Fruit fly (Drosophila melanogaster) whole organism, embryonic: ENCODE results near the gene CG6441.
A peak's percentile ranks its signal among the peaks of the same experiment; 100 is the strongest.

Source experiments
- Blimp-1 ChIP-seq: fragments of 200-800 bp; sonication (Bioruptor generic); optimal IDR thresholded peaks from 3 replicates; lab custom pipeline; 2018; ENCODE audit warnings: missing biosample characterization, missing genetic modification characterization, mild to moderate bottlenecking, moderate library complexity, missing genetic modification reagents
- C15 ChIP-seq: fragments of 200-800 bp; sonication (Bioruptor generic); IDR thresholded peaks from 3 replicates; pipeline ENCODE4 v1.3.6; 2022; ENCODE audit warnings: missing biosample characterization, missing genetic modification characterization
- CG10274 ChIP-seq: fragments of 200-800 bp; sonication (Bioruptor generic); optimal IDR thresholded peaks from 3 replicates; lab custom pipeline; 2017; ENCODE audit warnings: missing biosample characterization, mild to moderate bottlenecking, missing genetic modification characterization
- CG10979 ChIP-seq: fragments of 200-800 bp; sonication (Bioruptor generic); optimal IDR thresholded peaks from 2 replicates; lab custom pipeline; 2018; ENCODE audit warnings: missing biosample characterization, mild to moderate bottlenecking, missing genetic modification characterization, moderate library complexity
- CG1233 ChIP-seq: fragments of 200-800 bp; sonication (Bioruptor generic); optimal IDR thresholded peaks from 4 replicates; lab custom pipeline; 2018; ENCODE audit warnings: missing biosample characterization, mild to moderate bottlenecking, missing genetic modification characterization
- CG12659 ChIP-seq: fragments of 200-800 bp; sonication (Bioruptor generic); optimal IDR thresholded peaks from 3 replicates; lab custom pipeline; 2017; ENCODE audit warnings: mild to moderate bottlenecking, missing biosample characterization, missing genetic modification reagents, missing genetic modification characterization
- CG13624 ChIP-seq: fragments of 200-800 bp; sonication (Bioruptor generic); optimal IDR thresholded peaks from 2 replicates; lab custom pipeline; 2016; ENCODE audit warnings: missing biosample characterization, missing genetic modification characterization
- CG15269 ChIP-seq: fragments of 200-800 bp; sonication (Bioruptor generic); optimal IDR thresholded peaks from 2 replicates; lab custom pipeline; 2018; ENCODE audit warnings: missing biosample characterization, mild to moderate bottlenecking, missing genetic modification characterization, moderate library complexity
- CG1529 ChIP-seq: fragments of 200-800 bp; sonication (Bioruptor generic); optimal IDR thresholded peaks from 3 replicates; lab custom pipeline; 2018; ENCODE audit warnings: missing biosample characterization, missing genetic modification characterization
- CG1792 ChIP-seq: fragments of 200-800 bp; sonication (Bioruptor generic); optimal IDR thresholded peaks from 2 replicates; lab custom pipeline; 2016; ENCODE audit warnings: missing biosample characterization, missing genetic modification characterization
- CG2678 ChIP-seq: fragments of 200-800 bp; sonication (Bioruptor generic); optimal IDR thresholded peaks from 3 replicates; lab custom pipeline; 2019; ENCODE audit warnings: missing biosample characterization, mild to moderate bottlenecking, missing genetic modification characterization, moderate library complexity
- CG30020 ChIP-seq: fragments of 200-800 bp; optimal IDR thresholded peaks from 2 replicates; lab custom pipeline; 2019; ENCODE audit warnings: missing biosample characterization, mild to moderate bottlenecking, missing genetic modification characterization, moderate library complexity
- CG3065 ChIP-seq: fragments of 200-800 bp; sonication (Bioruptor generic); optimal IDR thresholded peaks from 2 replicates; lab custom pipeline; 2016; ENCODE audit warnings: missing biosample characterization, missing genetic modification characterization
- CG31441 ChIP-seq: fragments of 200-800 bp; sonication (Bioruptor generic); IDR thresholded peaks from 2 replicates; pipeline ENCODE4 v1.3.6; 2022; ENCODE audit warnings: missing biosample characterization, missing genetic modification characterization
- CG4707 ChIP-seq: fragments of 200-800 bp; sonication (Bioruptor generic); optimal IDR thresholded peaks from 2 replicates; lab custom pipeline; 2018; ENCODE audit warnings: missing biosample characterization, mild to moderate bottlenecking, missing genetic modification characterization, moderate library complexity
- CG6175 ChIP-seq: fragments of 200-800 bp; sonication (Bioruptor generic); IDR thresholded peaks from 3 replicates; pipeline ENCODE4 v1.3.6; 2022; ENCODE audit warnings: missing biosample characterization, missing genetic modification characterization
- CG6654 ChIP-seq: fragments of 200-800 bp; sonication (Bioruptor generic); optimal IDR thresholded peaks from 2 replicates; lab custom pipeline; 2017; ENCODE audit warnings: missing biosample characterization, mild to moderate bottlenecking, missing genetic modification characterization
- Dad ChIP-seq: fragments of 200-800 bp; sonication (Bioruptor generic); optimal IDR thresholded peaks from 3 replicates; lab custom pipeline; 2016; ENCODE audit warnings: missing biosample characterization, missing genetic modification characterization
- Drgx ChIP-seq: fragments of 200-800 bp; sonication (Bioruptor generic); IDR thresholded peaks from 2 replicates; pipeline ENCODE4 v1.3.6; 2022; ENCODE audit warnings: missing biosample characterization, missing genetic modification characterization
- GATAe ChIP-seq: fragments of 200-800 bp; sonication (Bioruptor generic); conservative IDR thresholded peaks from 2 replicates; pipeline ENCODE4 v1.3.6; 2022; ENCODE audit warnings: missing biosample characterization, missing genetic modification characterization
- Med ChIP-seq: fragments of 200-800 bp; sonication (Bioruptor generic); peaks from one replicate; lab custom pipeline; 2016; ENCODE audit warnings: missing biosample characterization, missing genetic modification characterization, mild to moderate bottlenecking, inconsistent platforms, moderate library complexity
- Nf-YB ChIP-seq: fragments of 200-800 bp; sonication (Bioruptor generic); optimal IDR thresholded peaks from 3 replicates; lab custom pipeline; 2019; ENCODE audit warnings: missing biosample characterization, mild to moderate bottlenecking, missing genetic modification characterization, moderate library complexity
- Pdp1 ChIP-seq, 2 experiments: fragments of 200-800 bp; sonication (Bioruptor generic); optimal IDR thresholded peaks; 3 replicates each; lab custom pipeline; 2016; ENCODE audit warnings: missing biosample characterization in 2 of 2, missing genetic modification characterization in 2 of 2, mild to moderate bottlenecking in 1 of 2, moderate library complexity in 1 of 2
- Six4 ChIP-seq: fragments of 200-800 bp; sonication (Bioruptor generic); optimal IDR thresholded peaks from 2 replicates; lab custom pipeline; 2016; ENCODE audit warnings: missing biosample characterization, missing genetic modification characterization
- ara ChIP-seq: fragments of 200-800 bp; sonication (Bioruptor generic); IDR thresholded peaks from 2 replicates; pipeline ENCODE4 v1.3.6; 2022; ENCODE audit warnings: missing biosample characterization, missing genetic modification characterization
- cad ChIP-seq: fragments of >200 bp; optimal IDR thresholded peaks from 2 replicates; lab custom pipeline; 2017; ENCODE audit warnings: missing biosample characterization, missing genetic modification characterization
- chinmo ChIP-seq: fragments of 200-800 bp; sonication (Bioruptor generic); IDR thresholded peaks from 4 replicates; pipeline ENCODE4 v1.3.6; 2022; ENCODE audit warnings: missing biosample characterization, missing genetic modification characterization; ENCODE audit not compliant: partially characterized antibody
- gem ChIP-seq: fragments of 200-800 bp; sonication (Bioruptor generic); optimal IDR thresholded peaks from 2 replicates; lab custom pipeline; 2019; ENCODE audit warnings: missing biosample characterization, mild to moderate bottlenecking, missing genetic modification characterization, moderate library complexity
- hkb ChIP-seq, 2 experiments: fragments of 200-800 bp in 1 of 2; fragments of >200 bp in 1 of 2; sonication (Bioruptor generic) in 1 of 2; IDR thresholded peaks in 1 of 2; optimal IDR thresholded peaks in 1 of 2; 2 replicates each; pipeline versions ENCODE4 v1.3.6 to Lab custom; 2017 to 2022; ENCODE audit warnings: missing biosample characterization in 1 of 2, missing genetic modification characterization in 1 of 2
- kah ChIP-seq: fragments of 200-800 bp; sonication (Bioruptor generic); optimal IDR thresholded peaks from 2 replicates; lab custom pipeline; 2018; ENCODE audit warnings: missing biosample characterization, mild to moderate bottlenecking, missing genetic modification characterization
- lov ChIP-seq, 2 experiments: fragments of 200-800 bp in 1 of 2; fragments of >200 bp in 1 of 2; sonication (Bioruptor generic) in 1 of 2; IDR thresholded peaks in 1 of 2; optimal IDR thresholded peaks in 1 of 2; 2 replicates in 1 of 2; 3 replicates in 1 of 2; pipeline versions ENCODE4 v1.3.6 to Lab custom; 2017 to 2022; ENCODE audit warnings: missing biosample characterization in 1 of 2, missing genetic modification characterization in 1 of 2
- sc ChIP-seq, 3 experiments: fragments of >200 bp in 2 of 3; fragments of 200-800 bp in 1 of 3; sonication (Bioruptor generic) in 1 of 3; optimal IDR thresholded peaks; 2 replicates in 2 of 3; 3 replicates in 1 of 3; lab custom pipeline; 2017; ENCODE audit warnings: mild to moderate bottlenecking in 1 of 3, missing biosample characterization in 1 of 3, missing genetic modification characterization in 1 of 3, missing genetic modification reagents in 1 of 3
- sens ChIP-seq: fragments of 200-800 bp; sonication (Bioruptor generic); peaks from one replicate; lab custom pipeline; 2016; ENCODE audit warnings: missing biosample characterization, missing genetic modification characterization
- sug ChIP-seq: fragments of 200-800 bp; optimal IDR thresholded peaks from 2 replicates; lab custom pipeline; 2019; ENCODE audit warnings: missing biosample characterization, mild to moderate bottlenecking, missing genetic modification characterization, moderate library complexity
- tll ChIP-seq, 2 experiments: fragments of 200-800 bp in 1 of 2; fragments of >200 bp in 1 of 2; sonication (Bioruptor generic) in 1 of 2; optimal IDR thresholded peaks; 2 replicates each; lab custom pipeline; 2017 to 2019; ENCODE audit warnings: missing biosample characterization in 2 of 2, missing genetic modification characterization in 2 of 2, mild to moderate bottlenecking in 1 of 2, moderate library complexity in 1 of 2
- twi ChIP-seq: fragments of 200-800 bp; optimal IDR thresholded peaks from 2 replicates; lab custom pipeline; 2019; ENCODE audit warnings: missing biosample characterization, mild to moderate bottlenecking, missing genetic modification characterization, moderate library complexity
- vvl ChIP-seq: fragments of 200-800 bp; sonication (Bioruptor generic); IDR thresholded peaks from 2 replicates; pipeline ENCODE4 v1.3.6; 2022; ENCODE audit warnings: missing biosample characterization, missing genetic modification characterization
- zen ChIP-seq: fragments of 200-800 bp; sonication (Bioruptor generic); optimal IDR thresholded peaks from 3 replicates; lab custom pipeline; 2018; ENCODE audit warnings: missing biosample characterization, mild to moderate bottlenecking, missing genetic modification characterization, moderate library complexity

CG6441 gene

dm6 chr2L:7518896-7519295 lies 44.4 kb downstream of the CG6441 start (continued):
- TF ChIP-seq CG1233 (GFP tag; lab: Kevin White, UChicago): peak; percentile 26
- TF ChIP-seq CG1792: no peak
- no peak for TF ChIP-seq lov (optimal IDR thresholded peaks at IDR 0.05; lab: Kevin White, UChicago)
- TF ChIP-seq lov (GFP tag; IDR thresholded peaks at IDR 0.05; lab: Robert Waterston, UW): peak; percentile 56; the same call in 1 of the 3 replicates
- peak; percentile 15 for TF ChIP-seq CG4707 (GFP tag; lab: Kevin White, UChicago)
- TF ChIP-seq CG2678 (tag; lab: Kevin White, UChicago): peak; percentile 59
- TF ChIP-seq CG10979 (tag; lab: Kevin White, UChicago): peak; percentile 0
- 0 out of 2 replicates have a peak, but pooled peaks have one; percentile 24 for TF ChIP-seq CG31441 (GFP tag; lab: Robert Waterston, UW)
- no peak for TF ChIP-seq kah (GFP tag; lab: Kevin White, UChicago)
- TF ChIP-seq sc (optimal IDR thresholded peaks at IDR 0.05; lab: Kevin White, UChicago): no peak
- TF ChIP-seq sc (GFP tag; optimal IDR thresholded peaks at IDR 0.05; lab: Kevin White, UChicago): peak; percentile 53
- no peak for TF ChIP-seq CG6175 (GFP tag; lab: Robert Waterston, UW)
- TF ChIP-seq Blimp-1 (GFP tag; lab: Kevin White, UChicago): peak; percentile 49
- peak; percentile 31 for TF ChIP-seq Nf-YB (GFP tag; lab: Kevin White, UChicago)
- no peak for TF ChIP-seq hkb (optimal IDR thresholded peaks at IDR 0.05; lab: Kevin White, UChicago)
- 0 out of 2 replicates have a peak, but pooled peaks have one; percentile 8 for TF ChIP-seq hkb (GFP tag; IDR thresholded peaks at IDR 0.05; lab: Robert Waterston, UW)

dm6 chr2L:7519580-7520174 lies 45.2 kb downstream of the CG6441 start:
- TF ChIP-seq Dad (no peak), Med (GFP tag; lab: Kevin White, UChicago) (peak; percentile 11), vvl (GFP tag; lab: Robert Waterston, UW) (no peak), CG10274 (no peak), chinmo (no peak), twi (tag; lab: Kevin White, UChicago) (peak; percentile 64), tll (GFP tag; optimal IDR thresholded peaks at IDR 0.05; lab: Kevin White, UChicago) (peak in 1 of 2 experiments; percentile 98), zen (tag; lab: Kevin White, UChicago) (peak; percentile 96), CG3065 (peak; percentile 52), cad (GFP tag; lab: Kevin White, UChicago) (peak; percentile 59), Drgx (GFP tag; lab: Robert Waterston, UW) (0 out of 2 replicates have a peak, but pooled peaks have one; percentile 9)

- TF ChIP-seq ara: 0 out of 2 replicates have a peak, but pooled peaks have one; percentile 18
- no peak for TF ChIP-seq CG30020
- no peak for TF ChIP-seq GATAe (GFP tag; lab: Robert Waterston, UW)
- TF ChIP-seq CG1529 (GFP tag; lab: Kevin White, UChicago): no peak
- TF ChIP-seq CG13624: no peak
- TF ChIP-seq Drgx (GFP tag; lab: Robert Waterston, UW): peak; percentile 55
Observed at dm6 chr2L:7520575-7520974, 46.1 kb downstream of the CG6441 start.

dm6 chr2L:7521627-7522026 lies 47.1 kb downstream of the CG6441 start:
- TF ChIP-seq CG6654 (GFP tag; lab: Kevin White, UChicago) (peak; percentile 88), sug (tag; lab: Kevin White, UChicago) (peak; percentile 6), CG15269 (tag; lab: Kevin White, UChicago) (peak; percentile 32), Pdp1 (GFP tag; optimal IDR thresholded peaks at IDR 0.05; lab: Kevin White, UChicago) (peak in 1 of 2 experiments; percentile 92), sens (GFP tag; lab: Kevin White, UChicago) (peak; percentile 62), CG12659 (no peak), C15 (no peak), chinmo (0 out of 4 replicates have a peak, but pooled peaks have one; percentile 10), gem (tag; lab: Kevin White, UChicago) (peak; percentile 25), CG2678 (tag; lab: Kevin White, UChicago) (peak; percentile 13), Six4 (GFP tag; lab: Kevin White, UChicago) (no peak)
